Worm (Caenorhabditis elegans) whole organism, midembryonic: Measurements from ENCODE around the gene lgc-45.

Experiments
- T22C8.4 ChIP-seq: fragments of 200-800 bp; sonication (Bioruptor generic); IDR thresholded peaks from 2 replicates; pipeline ENCODE4 v1.3.6; 2022; ENCODE audit warnings: missing genetic modification characterization, missing compliant biosample characterization
- cog-1 ChIP-seq: sonication (generic microtip); optimal IDR thresholded peaks from 2 replicates; lab custom pipeline; 2016; ENCODE audit warnings: missing genetic modification characterization, missing compliant biosample characterization
- flt-1 ChIP-seq: fragments of 200-800 bp; sonication (Bioruptor generic); IDR thresholded peaks from 2 replicates; pipeline ENCODE4 v1.3.6; 2022; ENCODE audit warnings: missing genetic modification characterization, missing compliant biosample characterization
- klf-2 ChIP-seq: fragments of 200-800 bp; sonication (Bioruptor generic); conservative IDR thresholded peaks from 2 replicates; pipeline ENCODE4 v1.3.6; 2022; ENCODE audit warnings: missing genetic modification reagents, missing genetic modification characterization, missing compliant biosample characterization
- med-1 ChIP-seq: sonication (generic microtip); optimal IDR thresholded peaks from 2 replicates; lab custom pipeline; 2017; ENCODE audit warnings: missing genetic modification characterization, mild to moderate bottlenecking, missing compliant biosample characterization, antibody characterized with exemption, missing genetic modification reagents; ENCODE audit not compliant: insufficient read depth
- ref-1 ChIP-seq: fragments of 200-800 bp; sonication (Bioruptor generic); conservative IDR thresholded peaks from 2 replicates; pipeline ENCODE4 v1.3.6; 2022; ENCODE audit warnings: missing genetic modification reagents, missing genetic modification characterization, missing compliant biosample characterization
- tab-1 ChIP-seq: fragments of 200-800 bp; sonication (Bioruptor generic); IDR thresholded peaks from 2 replicates; pipeline ENCODE4 v1.3.6; 2022; ENCODE audit warnings: missing genetic modification characterization, missing compliant biosample characterization
- ztf-23 ChIP-seq: fragments of 200-800 bp; sonication (Bioruptor generic); IDR thresholded peaks from 2 replicates; pipeline ENCODE4 v1.3.6; 2022; ENCODE audit warnings: missing genetic modification reagents, missing genetic modification characterization, missing compliant biosample characterization
- ztf-29 ChIP-seq: fragments of 200-800 bp; sonication (Bioruptor generic); IDR thresholded peaks from 2 replicates; pipeline ENCODE4 v1.3.6; 2022; ENCODE audit warnings: missing genetic modification reagents, missing genetic modification characterization, missing compliant biosample characterization

Gene lgc-45

DNA sequence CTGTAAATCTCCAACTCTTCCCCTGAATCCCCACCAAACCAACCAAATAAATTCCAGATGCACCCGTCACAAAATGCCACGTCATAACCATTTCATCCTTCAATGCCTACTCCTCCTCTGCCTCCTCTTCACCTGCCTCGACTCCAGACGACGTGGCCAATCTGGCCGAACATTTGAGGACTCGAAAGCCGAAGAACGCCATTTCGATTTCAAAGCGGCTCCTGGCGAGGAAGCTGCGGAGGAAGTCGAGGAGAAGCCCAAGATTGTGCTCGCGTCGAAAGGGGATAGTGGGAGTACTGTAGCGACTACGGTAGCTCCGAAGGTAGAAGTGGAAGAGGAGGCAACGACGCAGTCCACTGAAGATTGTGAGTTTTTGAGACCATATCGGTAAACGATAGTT lies at the start of gene lgc-45:
Gene lgc-45 (plus strand): TSS at position 56 of the 400 bp plus-strand sequence.
- TF ChIP-seq ztf-29 (GFP tag; lab: Robert Waterston, UW) (no peak), ref-1 (GFP tag; lab: Robert Waterston, UW) (no peak), med-1 (no peak), T22C8.4 (GFP tag; lab: Robert Waterston, UW) (no peak), cog-1 (tag; lab: Kevin White, UChicago) (no peak)

DNA sequence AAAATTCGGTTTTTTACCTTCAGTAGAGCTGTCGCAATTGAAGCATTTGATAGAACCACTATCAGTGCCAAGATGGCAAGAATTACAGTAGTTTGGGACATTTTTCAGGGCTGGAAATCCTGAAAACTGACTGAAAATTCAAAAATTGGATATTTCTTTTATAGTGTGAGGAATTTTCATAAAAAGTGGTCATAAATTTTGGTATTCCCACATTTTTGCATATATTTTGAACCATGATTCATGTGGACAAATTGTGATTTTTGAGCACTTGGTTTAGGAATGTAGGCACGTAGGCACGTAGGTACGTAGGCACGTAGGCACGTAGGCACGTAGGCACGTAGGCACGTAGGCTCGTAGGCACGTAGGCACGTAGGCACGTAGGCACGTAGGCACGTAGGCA lies 45.0 kb upstream of the lgc-45 start, which contains the start of gene Y49F6B.19:
Gene Y49F6B.19 (minus strand): TSS at position 101 of the 400 bp plus-strand sequence.
- TF ChIP-seq klf-2 (GFP tag; lab: Robert Waterston, UW) (no peak), ztf-29 (GFP tag; lab: Robert Waterston, UW) (no peak), med-1 (no peak), ref-1 (GFP tag; lab: Robert Waterston, UW) (no peak), flt-1 (no peak), ztf-23 (no peak), T22C8.4 (GFP tag; lab: Robert Waterston, UW) (no peak), tab-1 (GFP tag; lab: Robert Waterston, UW) (no peak), cog-1 (tag; lab: Kevin White, UChicago) (no peak)

- TF ChIP-seq flt-1 (no peak), ztf-23 (no peak), med-1 (no peak), T22C8.4 (GFP tag; lab: Robert Waterston, UW) (no peak), klf-2 (GFP tag; lab: Robert Waterston, UW) (no peak), cog-1 (tag; lab: Kevin White, UChicago) (no peak), ztf-29 (GFP tag; lab: Robert Waterston, UW) (no peak), tab-1 (GFP tag; lab: Robert Waterston, UW) (no peak)
Observed at ce11 chrII:3514631-3515030, 42.6 kb upstream of the lgc-45 start, which contains the start of gene srz-5. TSS of gene srz-5 (minus strand) at chrII:3514731.

DNA sequence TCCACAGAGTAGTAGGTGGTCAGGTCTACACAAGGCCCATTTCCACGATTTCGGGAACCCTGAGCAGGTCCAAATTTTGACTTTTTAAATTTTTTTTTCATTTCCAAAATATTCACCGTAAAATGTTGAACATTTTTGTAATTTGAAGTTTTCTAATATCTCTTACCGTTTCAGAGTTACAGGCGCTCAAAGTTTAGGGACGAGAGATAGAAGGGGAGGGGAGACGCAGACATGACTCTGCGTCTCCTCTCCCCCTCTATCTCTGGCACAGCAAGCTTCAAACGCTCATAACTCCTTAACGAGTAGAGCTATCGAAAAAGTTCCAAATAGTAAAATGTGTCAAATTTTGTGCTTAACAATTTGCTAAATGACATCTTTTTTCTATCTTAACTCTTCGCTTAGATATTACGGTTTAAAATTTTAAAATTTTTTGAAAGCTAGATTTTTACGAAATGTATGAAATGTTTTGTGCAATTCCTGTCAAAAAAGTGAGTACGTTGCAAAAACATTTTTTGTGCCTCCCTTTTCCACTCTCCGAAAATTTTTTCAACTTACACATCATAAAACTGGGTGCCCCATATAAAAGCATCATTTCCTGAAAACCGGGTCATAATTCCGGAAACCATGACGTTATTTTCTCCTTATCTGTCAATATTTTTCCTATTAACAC lies 41.8 kb upstream of the lgc-45 start, which contains the start of the genes Y49F6B.14 and clec-125:
Gene Y49F6B.14 (minus strand): TSS at position 101 of the 670 bp plus-strand sequence.
Gene clec-125 (plus strand): TSS at position 620 of the 670 bp plus-strand sequence.
- TF ChIP-seq ztf-23 (no peak), cog-1 (tag; lab: Kevin White, UChicago) (no peak), T22C8.4 (GFP tag; lab: Robert Waterston, UW) (no peak), flt-1 (no peak), klf-2 (GFP tag; lab: Robert Waterston, UW) (no peak), med-1 (no peak), tab-1 (GFP tag; lab: Robert Waterston, UW) (no peak), ref-1 (GFP tag; lab: Robert Waterston, UW) (no peak), ztf-29 (GFP tag; lab: Robert Waterston, UW) (no peak)

- TF ChIP-seq T22C8.4 (GFP tag; lab: Robert Waterston, UW) (no peak), tab-1 (GFP tag; lab: Robert Waterston, UW) (no peak), ref-1 (GFP tag; lab: Robert Waterston, UW) (no peak), klf-2 (GFP tag; lab: Robert Waterston, UW) (no peak), ztf-23 (no peak), flt-1 (no peak), cog-1 (tag; lab: Kevin White, UChicago) (no peak), med-1 (no peak)
Observed at ce11 chrII:3516175-3516574, 41.1 kb upstream of the lgc-45 start.

DNA sequence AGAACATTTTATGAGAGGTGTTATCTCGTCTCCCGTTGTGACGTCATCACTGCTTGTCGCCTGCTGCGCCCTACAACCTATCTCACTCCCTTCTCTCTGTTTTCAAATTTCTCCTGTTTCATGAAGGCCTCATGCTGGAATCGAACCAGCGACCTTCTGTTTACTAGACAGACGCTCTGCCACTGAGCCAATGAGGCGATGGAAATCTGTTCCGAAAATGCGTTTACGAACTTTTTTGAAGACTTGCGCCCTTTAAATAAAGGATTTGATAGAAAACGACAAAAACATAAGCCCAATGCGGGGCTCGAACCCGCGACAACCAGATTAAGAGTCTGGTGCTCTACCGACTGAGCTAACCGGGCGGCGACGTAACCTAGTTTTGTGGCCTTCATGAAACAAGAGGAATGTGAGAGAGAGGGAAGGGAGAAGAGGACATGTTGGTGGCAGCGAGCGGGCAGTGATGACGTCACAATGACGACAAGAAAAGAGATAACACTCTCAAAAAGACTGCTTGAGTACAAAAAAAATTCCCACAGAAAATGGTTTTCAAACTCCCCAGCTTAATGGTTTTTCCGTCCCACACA lies 38.2 kb upstream of the lgc-45 start, which contains the start of gene clec-126:
Gene clec-126 (plus strand): TSS at position 534 of the 584 bp plus-strand sequence.
- peak; percentile 87; the same call in 1 of the 2 replicates for TF ChIP-seq ztf-23
- TF ChIP-seq med-1: peak; percentile 62
- peak; percentile 87 for TF ChIP-seq cog-1 (tag; lab: Kevin White, UChicago)
- peak; percentile 88 for TF ChIP-seq T22C8.4 (GFP tag; lab: Robert Waterston, UW)
- TF ChIP-seq flt-1: peak; percentile 93
- peak; percentile 86; the same call in 1 of the 2 replicates for TF ChIP-seq ztf-29 (GFP tag; lab: Robert Waterston, UW)
- TF ChIP-seq klf-2 (GFP tag; lab: Robert Waterston, UW): peak; percentile 84
- peak; percentile 89 for TF ChIP-seq tab-1 (GFP tag; lab: Robert Waterston, UW)
- peak; percentile 81 for TF ChIP-seq ref-1 (GFP tag; lab: Robert Waterston, UW)

DNA sequence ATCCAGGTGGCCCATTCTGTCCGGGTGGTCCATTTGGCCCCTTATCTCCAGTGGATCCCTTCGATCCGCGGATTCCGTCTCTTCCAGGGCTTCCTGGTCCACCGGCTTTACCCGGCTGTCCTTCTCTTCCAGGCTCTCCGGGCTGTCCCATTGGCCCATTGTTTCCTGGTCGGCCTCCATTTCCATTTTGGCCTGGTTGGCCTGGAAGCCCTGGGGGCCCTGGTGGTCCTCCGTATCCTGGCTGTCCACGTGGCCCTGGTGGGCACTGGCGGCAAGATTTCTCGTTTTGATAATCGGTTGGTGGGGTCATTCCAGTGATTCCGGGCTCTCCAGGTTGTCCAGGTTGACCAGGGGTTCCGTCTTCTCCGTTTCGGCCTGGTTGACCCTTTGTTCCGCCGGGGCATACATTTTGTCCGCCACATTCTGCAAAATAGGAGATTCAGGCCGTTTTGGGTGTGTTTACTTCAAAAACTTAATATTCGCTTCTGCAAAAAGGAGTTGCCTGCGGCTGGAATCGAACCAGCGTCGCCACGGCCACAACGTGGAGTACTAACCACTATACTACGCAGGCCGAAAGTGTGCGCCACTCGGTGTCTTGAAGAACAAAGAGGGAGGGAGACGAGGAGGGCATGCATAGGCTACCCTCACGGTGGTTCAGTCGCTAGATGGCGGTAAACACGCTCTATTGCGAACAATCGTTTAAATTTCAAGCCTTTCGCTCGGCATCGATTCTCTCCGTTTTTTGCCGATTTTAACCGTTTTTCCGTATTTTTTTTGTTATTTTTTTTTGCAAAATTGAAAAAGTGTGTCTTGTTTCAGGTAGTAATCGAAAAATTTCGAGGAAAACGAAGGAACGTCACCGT lies 36.1 kb upstream of the lgc-45 start, which contains the start of gene W09G10.9:
Gene W09G10.9 (plus strand): TSS at position 813 of the 863 bp plus-strand sequence.
- TF ChIP-seq ztf-23: peak; percentile 93
- TF ChIP-seq tab-1 (GFP tag; lab: Robert Waterston, UW): peak; percentile 96
- peak; percentile 92 for TF ChIP-seq T22C8.4 (GFP tag; lab: Robert Waterston, UW)
- TF ChIP-seq klf-2 (GFP tag; lab: Robert Waterston, UW): peak; percentile 91
- TF ChIP-seq flt-1: peak; percentile 95
- TF ChIP-seq ref-1 (GFP tag; lab: Robert Waterston, UW): peak; percentile 89
- TF ChIP-seq ztf-29 (GFP tag; lab: Robert Waterston, UW): peak; percentile 87
- peak; percentile 43 for TF ChIP-seq med-1
- TF ChIP-seq cog-1 (tag; lab: Kevin White, UChicago): peak; percentile 4

DNA sequence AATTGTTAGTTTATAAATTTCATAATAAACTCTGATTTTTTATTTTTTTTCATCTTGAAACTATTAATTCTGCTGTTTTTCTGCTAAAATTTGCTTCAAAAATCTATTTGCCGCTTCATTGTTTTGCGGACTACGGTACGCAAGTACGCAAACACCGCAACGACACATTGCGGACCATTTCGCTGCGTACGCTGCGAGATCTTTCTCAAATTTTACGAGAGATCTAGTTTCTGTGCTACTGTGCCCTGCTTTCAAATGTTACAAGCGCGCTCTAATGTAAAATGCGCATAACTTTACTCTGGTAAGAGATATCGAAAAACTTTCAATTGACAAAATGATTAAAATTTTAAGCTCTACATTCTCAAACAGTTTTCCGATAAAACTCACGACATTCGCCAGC lies 33.7 kb upstream of the lgc-45 start:
- TF ChIP-seq flt-1: peak; percentile 74

DNA sequence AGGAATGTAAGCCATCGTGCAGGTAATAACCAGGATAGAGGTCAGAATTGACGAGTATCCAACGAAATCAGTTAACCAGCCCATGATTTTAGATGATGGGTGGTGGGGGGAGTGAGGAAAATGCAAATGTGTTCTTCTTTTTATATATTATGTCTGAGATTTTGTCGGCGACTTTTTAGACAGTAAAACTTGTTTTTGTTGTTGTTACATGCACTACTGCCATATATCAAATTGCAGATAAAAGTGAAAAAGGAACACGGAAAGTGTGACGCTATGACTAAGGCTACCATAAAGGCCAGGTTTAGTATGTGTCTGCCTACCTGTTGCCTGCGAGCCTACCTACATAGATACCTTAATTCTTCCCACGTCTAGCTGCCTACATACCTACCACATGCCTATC lies 33.2 kb upstream of the lgc-45 start, which contains the start of gene col-72:
Gene col-72 (minus strand): TSS at position 101 of the 400 bp plus-strand sequence.
- TF ChIP-seq ref-1 (GFP tag; lab: Robert Waterston, UW) (no peak), klf-2 (GFP tag; lab: Robert Waterston, UW) (no peak), med-1 (no peak), cog-1 (tag; lab: Kevin White, UChicago) (no peak), tab-1 (GFP tag; lab: Robert Waterston, UW) (no peak), T22C8.4 (GFP tag; lab: Robert Waterston, UW) (no peak)
